Worm (Caenorhabditis elegans): ENCODE results near the gene idpc-3.

DNA sequence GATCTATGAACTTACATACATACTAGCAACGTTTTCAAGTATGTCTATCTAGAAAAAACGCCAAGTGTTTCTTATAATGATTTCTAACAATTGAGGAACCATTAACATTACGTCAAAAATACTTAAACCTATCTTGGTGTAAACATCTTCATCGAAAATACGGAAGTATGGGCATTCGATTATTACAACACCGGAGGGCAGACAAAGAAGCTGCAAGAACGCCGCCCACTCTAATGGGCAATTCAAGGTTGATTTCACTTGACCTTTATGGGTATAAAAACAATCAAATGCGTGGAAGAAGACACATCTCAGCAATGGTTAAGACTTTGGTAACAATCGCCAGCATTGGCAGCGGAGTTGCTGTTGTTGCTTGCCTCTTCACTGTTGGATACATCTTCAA lies 629 bp upstream of the idpc-3 start, which contains the start of gene col-146:
- TF ChIP-seq him-1 (tag; optimal IDR thresholded peaks at IDR 0.05): no peak
- TF ChIP-seq W03F9.2 (tag; optimal IDR thresholded peaks at IDR 0.05): no peak
- no peak for TF ChIP-seq dao-5 (tag; optimal IDR thresholded peaks at IDR 0.05)

Data from whole organism, L4/young adult.